Worm (Caenorhabditis elegans) whole organism, early embryonic: ENCODE results near the gene glo-3.

Experiments used
- B0310.2 ChIP-seq: sonication (generic microtip); optimal IDR thresholded peaks from 2 replicates; lab custom pipeline; 2016; ENCODE audit warnings: mild to moderate bottlenecking, missing genetic modification characterization, missing compliant biosample characterization
- F13C5.2 ChIP-seq: sonication (generic microtip); optimal IDR thresholded peaks from 2 replicates; lab custom pipeline; 2017; ENCODE audit warnings: mild to moderate bottlenecking, missing genetic modification characterization, inconsistent platforms, missing compliant biosample characterization
- aly-1 ChIP-seq: sonication (generic microtip); optimal IDR thresholded peaks from 2 replicates; lab custom pipeline; 2016; ENCODE audit warnings: missing genetic modification characterization, missing compliant biosample characterization
- ama-1 ChIP-seq: fragments of 150-350 bp; optimal IDR thresholded peaks from 2 replicates; lab custom pipeline; 2014
- ceh-13 ChIP-seq: fragments of 200-800 bp; sonication (Bioruptor generic); optimal IDR thresholded peaks from 2 replicates; lab custom pipeline; 2018; ENCODE audit warnings: mild to moderate bottlenecking, missing genetic modification characterization, missing compliant biosample characterization
- ceh-36 ChIP-seq: sonication (generic microtip); optimal IDR thresholded peaks from 2 replicates; lab custom pipeline; 2016; ENCODE audit warnings: missing genetic modification characterization, inconsistent platforms, missing compliant biosample characterization
- ets-7 ChIP-seq: sonication (generic microtip); optimal IDR thresholded peaks from 2 replicates; lab custom pipeline; 2016; ENCODE audit warnings: missing genotype, missing genetic modification characterization, missing compliant biosample characterization
- flt-1 ChIP-seq: fragments of 200-800 bp; sonication (Bioruptor generic); IDR thresholded peaks from 2 replicates; pipeline ENCODE4 v1.3.6; 2022; ENCODE audit warnings: missing genetic modification characterization, missing compliant biosample characterization
- hmbx-1 ChIP-seq: sonication (generic microtip); optimal IDR thresholded peaks from 2 replicates; lab custom pipeline; 2016; ENCODE audit warnings: mild to moderate bottlenecking, missing genetic modification characterization, missing compliant biosample characterization
- hmg-4 ChIP-seq: fragments of 200-800 bp; sonication (Bioruptor generic); optimal IDR thresholded peaks from 2 replicates; lab custom pipeline; 2018; ENCODE audit warnings: mild to moderate bottlenecking, missing genetic modification characterization, missing compliant biosample characterization
- hnd-1 ChIP-seq: sonication (generic microtip); optimal IDR thresholded peaks from 2 replicates; lab custom pipeline; 2016; ENCODE audit warnings: missing genetic modification characterization, missing compliant biosample characterization
- pes-1 ChIP-seq: fragments of 200-800 bp; sonication (Bioruptor generic); IDR thresholded peaks from 2 replicates; pipeline ENCODE4 v1.3.6; 2022; ENCODE audit warnings: missing genetic modification reagents, missing genetic modification characterization, missing compliant biosample characterization
- scrt-1 ChIP-seq: fragments of 200-800 bp; sonication (Bioruptor generic); IDR thresholded peaks from 2 replicates; pipeline ENCODE4 v1.3.6; 2022; ENCODE audit warnings: missing genetic modification characterization, missing compliant biosample characterization
- sea-1 ChIP-seq: fragments of 200-800 bp; sonication (Bioruptor generic); conservative IDR thresholded peaks from 2 replicates; pipeline ENCODE4 v1.3.6; 2022; ENCODE audit warnings: missing genetic modification characterization, missing compliant biosample characterization
- tbx-11 ChIP-seq: fragments of 200-800 bp; sonication (Bioruptor generic); IDR thresholded peaks from 2 replicates; pipeline ENCODE4 v1.3.6; 2022; ENCODE audit warnings: missing genetic modification characterization, missing compliant biosample characterization
- tbx-37 ChIP-seq: fragments of 200-800 bp; sonication (Bioruptor generic); conservative IDR thresholded peaks from 2 replicates; pipeline ENCODE4 v1.3.6; 2022; ENCODE audit warnings: missing genetic modification reagents, missing genetic modification characterization, missing compliant biosample characterization
- tra-4 ChIP-seq: sonication (generic microtip); optimal IDR thresholded peaks from 2 replicates; lab custom pipeline; 2017; ENCODE audit warnings: missing genetic modification characterization, missing compliant biosample characterization

glo-3 gene

ce11 chrX:10527414-10527813 lies 6.1 kb upstream of the glo-3 start:
- TF ChIP-seq sea-1: no peak
- TF ChIP-seq tbx-11: no peak
- no peak for TF ChIP-seq flt-1 (GFP tag; lab: Robert Waterston, UW)
- TF ChIP-seq hmbx-1 (tag; lab: Kevin White, UChicago): no peak
- no peak for TF ChIP-seq hmg-4 (GFP tag; lab: Kevin White, UChicago)
- TF ChIP-seq F13C5.2 (tag; lab: Kevin White, UChicago): no peak
- TF ChIP-seq aly-1 (tag; lab: Kevin White, UChicago): no peak
- TF ChIP-seq ets-7: no peak
- TF ChIP-seq B0310.2: no peak
- no peak for TF ChIP-seq scrt-1 (GFP tag; lab: Robert Waterston, UW)
- TF ChIP-seq pes-1 (GFP tag; lab: Robert Waterston, UW): no peak
- no peak for TF ChIP-seq hnd-1
- TF ChIP-seq tra-4 (tag; lab: Kevin White, UChicago): no peak
- TF ChIP-seq ceh-13: no peak
- TF ChIP-seq tbx-37 (GFP tag; lab: Robert Waterston, UW): no peak
- no peak for TF ChIP-seq ceh-36 (tag; lab: Kevin White, UChicago)
- TF ChIP-seq ama-1 (lab: Kevin White, UChicago): no peak

ce11 chrX:10528993-10529392 lies 4.5 kb upstream of the glo-3 start, which contains the start of the genes F14F3.5 and slcf-1:
TSS of gene F14F3.5 (minus strand) at chrX:10529226.
TSS of gene slcf-1 (plus strand) at chrX:10529294.
- TF ChIP-seq pes-1 (GFP tag; lab: Robert Waterston, UW) (no peak), tbx-37 (GFP tag; lab: Robert Waterston, UW) (no peak), hmbx-1 (tag; lab: Kevin White, UChicago) (no peak), flt-1 (GFP tag; lab: Robert Waterston, UW) (no peak), scrt-1 (GFP tag; lab: Robert Waterston, UW) (no peak), F13C5.2 (tag; lab: Kevin White, UChicago) (no peak), ceh-13 (no peak), ets-7 (no peak), sea-1 (no peak), tra-4 (tag; lab: Kevin White, UChicago) (no peak), ama-1 (lab: Kevin White, UChicago) (no peak), aly-1 (tag; lab: Kevin White, UChicago) (no peak), hnd-1 (no peak), tbx-11 (no peak), ceh-36 (tag; lab: Kevin White, UChicago) (no peak), hmg-4 (GFP tag; lab: Kevin White, UChicago) (no peak), B0310.2 (no peak)

- TF ChIP-seq hmbx-1 (tag; lab: Kevin White, UChicago) (no peak), tbx-37 (GFP tag; lab: Robert Waterston, UW) (no peak), ets-7 (no peak), hmg-4 (GFP tag; lab: Kevin White, UChicago) (no peak), ceh-36 (tag; lab: Kevin White, UChicago) (no peak), ama-1 (lab: Kevin White, UChicago) (no peak), tbx-11 (no peak), F13C5.2 (tag; lab: Kevin White, UChicago) (no peak)
These were observed 1.2 kb upstream of the glo-3 start for ce11 chrX:10532180-10532833.

- TF ChIP-seq aly-1 (tag; lab: Kevin White, UChicago): no peak
- TF ChIP-seq ceh-36 (tag; lab: Kevin White, UChicago): no peak
- no peak for TF ChIP-seq hmg-4 (GFP tag; lab: Kevin White, UChicago)
- TF ChIP-seq tra-4 (tag; lab: Kevin White, UChicago): no peak
- no peak for TF ChIP-seq tbx-37 (GFP tag; lab: Robert Waterston, UW)
- TF ChIP-seq ama-1 (lab: Kevin White, UChicago): no peak
- no peak for TF ChIP-seq scrt-1 (GFP tag; lab: Robert Waterston, UW)
These were observed 1.2 kb downstream of the glo-3 start for ce11 chrX:10534625-10535244.

ce11 chrX:10541789-10542188 lies 8.3 kb downstream of the glo-3 start:
- no peak for TF ChIP-seq aly-1 (tag; lab: Kevin White, UChicago)
- no peak for TF ChIP-seq pes-1 (GFP tag; lab: Robert Waterston, UW)
- no peak for TF ChIP-seq tra-4 (tag; lab: Kevin White, UChicago)
- no peak for TF ChIP-seq ets-7
- TF ChIP-seq tbx-11: no peak
- no peak for TF ChIP-seq ceh-36 (tag; lab: Kevin White, UChicago)
- no peak for TF ChIP-seq tbx-37 (GFP tag; lab: Robert Waterston, UW)
- TF ChIP-seq sea-1: no peak
- no peak for TF ChIP-seq B0310.2
- no peak for TF ChIP-seq hnd-1
- TF ChIP-seq hmbx-1 (tag; lab: Kevin White, UChicago): no peak
- TF ChIP-seq hmg-4 (GFP tag; lab: Kevin White, UChicago): no peak
- TF ChIP-seq flt-1 (GFP tag; lab: Robert Waterston, UW): no peak
- no peak for TF ChIP-seq scrt-1 (GFP tag; lab: Robert Waterston, UW)
- no peak for TF ChIP-seq F13C5.2 (tag; lab: Kevin White, UChicago)
- no peak for TF ChIP-seq ama-1 (lab: Kevin White, UChicago)
- TF ChIP-seq ceh-13: no peak

ce11 chrX:10542313-10543048 lies 9.0 kb downstream of the glo-3 start, which contains the start of the genes F59F5.3 and F59F5.4:
TSS of gene F59F5.3 (minus strand) at chrX:10542413.
TSS of gene F59F5.4 (plus strand) at chrX:10542998.
- TF ChIP-seq hnd-1 (no peak), F13C5.2 (tag; lab: Kevin White, UChicago) (no peak), ceh-13 (no peak), sea-1 (no peak), tbx-37 (GFP tag; lab: Robert Waterston, UW) (no peak), hmg-4 (GFP tag; lab: Kevin White, UChicago) (no peak), B0310.2 (no peak), tra-4 (tag; lab: Kevin White, UChicago) (no peak)
